Worm (Caenorhabditis elegans) whole organism, L2 larva: ENCODE results near the gene T07F12.2.

Experiments used
- C34F6.9 ChIP-seq: fragments of 150-350 bp; optimal IDR thresholded peaks from 2 replicates; lab custom pipeline; 2014; ENCODE audit warnings: missing biosample characterization, missing genetic modification characterization
- F13H6.1 ChIP-seq: sonication (generic microtip); optimal IDR thresholded peaks from 2 replicates; lab custom pipeline; 2016; ENCODE audit warnings: missing genetic modification characterization, missing compliant biosample characterization
- R02D3.7 ChIP-seq: fragments of 150-350 bp; optimal IDR thresholded peaks from 2 replicates; lab custom pipeline; 2014; ENCODE audit warnings: missing biosample characterization, missing genetic modification characterization
- Y55F3AM.14 ChIP-seq: fragments of 200-800 bp; sonication (Bioruptor generic); optimal IDR thresholded peaks from 2 replicates; lab custom pipeline; 2018; ENCODE audit warnings: mild to moderate bottlenecking, missing genetic modification characterization, missing compliant biosample characterization
- ZK546.5 ChIP-seq: sonication (generic microtip); optimal IDR thresholded peaks from 2 replicates; lab custom pipeline; 2017; ENCODE audit warnings: missing biosample characterization, missing genetic modification characterization
- alr-1 ChIP-seq: fragments of 150-350 bp; optimal IDR thresholded peaks from 2 replicates; lab custom pipeline; 2014; ENCODE audit warnings: missing biosample characterization, missing genetic modification characterization
- aly-2 ChIP-seq: fragments of 150-350 bp; optimal IDR thresholded peaks from 2 replicates; lab custom pipeline; 2014; ENCODE audit warnings: missing biosample characterization, missing genetic modification characterization
- ama-1 ChIP-seq: fragments of 150-350 bp; optimal IDR thresholded peaks from 2 replicates; lab custom pipeline; 2018; ENCODE audit warnings: inconsistent platforms
- ceh-16 ChIP-seq: fragments of 150-350 bp; optimal IDR thresholded peaks from 2 replicates; lab custom pipeline; 2014; ENCODE audit warnings: missing biosample characterization, missing genetic modification characterization
- ceh-82 ChIP-seq: fragments of 150-350 bp; optimal IDR thresholded peaks from 2 replicates; lab custom pipeline; 2014; ENCODE audit warnings: missing biosample characterization, missing genetic modification characterization
- crh-2 ChIP-seq: sonication (generic microtip); optimal IDR thresholded peaks from 2 replicates; lab custom pipeline; 2017; ENCODE audit warnings: missing biosample characterization, missing genetic modification characterization
- egl-27 ChIP-seq: sonication (generic microtip); optimal IDR thresholded peaks from 3 replicates; lab custom pipeline; 2017; ENCODE audit warnings: missing biosample characterization, missing genetic modification reagents, missing genetic modification characterization
- elt-3 ChIP-seq: sonication (generic microtip); optimal IDR thresholded peaks from 2 replicates; lab custom pipeline; 2017; ENCODE audit warnings: missing biosample characterization, missing genetic modification characterization
- gmeb-1 ChIP-seq: fragments of 150-350 bp; optimal IDR thresholded peaks from 2 replicates; lab custom pipeline; 2014; ENCODE audit warnings: missing biosample characterization, missing genetic modification characterization
- lin-39 ChIP-seq: fragments of 150-350 bp; optimal IDR thresholded peaks from 2 replicates; lab custom pipeline; 2014; ENCODE audit warnings: missing biosample characterization, missing genetic modification reagents, missing genetic modification characterization
- lsy-2 ChIP-seq, 2 experiments: fragments of 150-350 bp in 1 of 2; sonication (generic microtip) in 1 of 2; optimal IDR thresholded peaks; 2 replicates each; lab custom pipeline; 2014 to 2017; ENCODE audit warnings: missing biosample characterization in 2 of 2, missing genetic modification characterization in 2 of 2
- mab-5 ChIP-seq: fragments of 150-350 bp; optimal IDR thresholded peaks from 2 replicates; lab custom pipeline; 2014; ENCODE audit warnings: missing biosample characterization, missing genetic modification characterization
- mbf-1 ChIP-seq: sonication (generic microtip); optimal IDR thresholded peaks from 2 replicates; lab custom pipeline; 2017; ENCODE audit warnings: missing biosample characterization, missing genetic modification characterization
- mdl-1 ChIP-seq, 2 experiments: fragments of 150-350 bp in 1 of 2; sonication (generic microtip) in 1 of 2; optimal IDR thresholded peaks; 2 replicates each; lab custom pipeline; 2017; ENCODE audit warnings: missing biosample characterization in 2 of 2, missing genetic modification characterization in 2 of 2
- nhr-10 ChIP-seq: sonication (generic microtip); optimal IDR thresholded peaks from 2 replicates; lab custom pipeline; 2017; ENCODE audit warnings: missing biosample characterization, missing genetic modification characterization
- nhr-11 ChIP-seq: fragments of 150-350 bp; optimal IDR thresholded peaks from 2 replicates; lab custom pipeline; 2014; ENCODE audit warnings: missing biosample characterization, missing genetic modification characterization
- nhr-12 ChIP-seq: fragments of 150-350 bp; optimal IDR thresholded peaks from 2 replicates; lab custom pipeline; 2014; ENCODE audit warnings: missing biosample characterization, missing genetic modification characterization
- nhr-129 ChIP-seq: fragments of 150-350 bp; optimal IDR thresholded peaks from 2 replicates; lab custom pipeline; 2014; ENCODE audit warnings: missing biosample characterization, missing genetic modification characterization
- nhr-21 ChIP-seq: fragments of 150-350 bp; optimal IDR thresholded peaks from 2 replicates; lab custom pipeline; 2014; ENCODE audit warnings: missing biosample characterization, missing genetic modification characterization
- nhr-23 ChIP-seq: fragments of 150-350 bp; optimal IDR thresholded peaks from 2 replicates; lab custom pipeline; 2014; ENCODE audit warnings: missing biosample characterization, missing genetic modification reagents, missing genetic modification characterization
- nhr-237 ChIP-seq: fragments of 150-350 bp; optimal IDR thresholded peaks from 2 replicates; lab custom pipeline; 2014; ENCODE audit warnings: missing biosample characterization, missing genetic modification characterization
- nhr-25 ChIP-seq: fragments of 150-350 bp; sonication (generic microtip); optimal IDR thresholded peaks from 3 replicates; lab custom pipeline; 2014; ENCODE audit warnings: missing biosample characterization, missing genetic modification characterization
- nhr-77 ChIP-seq: fragments of 150-350 bp; optimal IDR thresholded peaks from 2 replicates; lab custom pipeline; 2014; ENCODE audit warnings: missing biosample characterization, missing genetic modification characterization
- peb-1 ChIP-seq: fragments of 150-350 bp; optimal IDR thresholded peaks from 2 replicates; lab custom pipeline; 2014; ENCODE audit warnings: missing biosample characterization, missing genetic modification characterization
- sem-4 ChIP-seq: fragments of 150-350 bp; optimal IDR thresholded peaks from 2 replicates; lab custom pipeline; 2014; ENCODE audit warnings: missing biosample characterization, missing genetic modification reagents, missing genetic modification characterization
- skn-1 ChIP-seq: sonication (generic microtip); optimal IDR thresholded peaks from 2 replicates; lab custom pipeline; 2017; ENCODE audit warnings: missing biosample characterization, missing genetic modification characterization
- sma-3 ChIP-seq: sonication (generic microtip); optimal IDR thresholded peaks from 2 replicates; lab custom pipeline; 2016; ENCODE audit warnings: missing genetic modification reagents, missing genetic modification characterization, missing compliant biosample characterization
- sma-9 ChIP-seq, 2 experiments: fragments of 150-350 bp in 1 of 2; sonication (generic microtip) in 1 of 2; optimal IDR thresholded peaks; 2 replicates each; lab custom pipeline; 2014 to 2016; ENCODE audit warnings: missing genetic modification characterization in 2 of 2, mild to moderate bottlenecking in 1 of 2, missing biosample characterization in 1 of 2, missing compliant biosample characterization in 1 of 2, missing genetic modification reagents in 1 of 2, moderate library complexity in 1 of 2
- snpc-4 ChIP-seq: fragments of 150-350 bp; optimal IDR thresholded peaks from 2 replicates; lab custom pipeline; 2014; ENCODE audit warnings: missing biosample characterization, missing genetic modification characterization
- unc-39 ChIP-seq: fragments of 150-350 bp; optimal IDR thresholded peaks from 2 replicates; lab custom pipeline; 2014; ENCODE audit warnings: missing biosample characterization, missing genetic modification characterization
- unc-55 ChIP-seq: fragments of 150-350 bp; sonication (generic microtip); optimal IDR thresholded peaks from 3 replicates; lab custom pipeline; 2014; ENCODE audit warnings: missing biosample characterization, missing genetic modification reagents, missing genetic modification characterization
- unc-62 ChIP-seq: fragments of 150-350 bp; optimal IDR thresholded peaks from 2 replicates; lab custom pipeline; 2014; ENCODE audit warnings: missing biosample characterization, missing genetic modification reagents, missing genetic modification characterization
- zag-1 ChIP-seq: fragments of 150-350 bp; optimal IDR thresholded peaks from 2 replicates; lab custom pipeline; 2014; ENCODE audit warnings: missing biosample characterization, missing genetic modification characterization
- ztf-1 ChIP-seq: fragments of 200-800 bp; sonication (Bioruptor generic); conservative IDR thresholded peaks from 2 replicates; pipeline ENCODE4 v1.3.6; 2022; ENCODE audit warnings: missing genetic modification characterization, missing compliant biosample characterization
- ztf-11 ChIP-seq: sonication (generic microtip); optimal IDR thresholded peaks from 2 replicates; lab custom pipeline; 2017; ENCODE audit warnings: missing biosample characterization, missing genetic modification characterization
- ztf-4 ChIP-seq: fragments of 150-350 bp; optimal IDR thresholded peaks from 2 replicates; lab custom pipeline; 2014; ENCODE audit warnings: missing biosample characterization, missing genetic modification characterization

Gene T07F12.2

ce11 chrX:4890159-4890558 is at the start of gene T07F12.2:
TSS of gene T07F12.2 (plus strand) at chrX:4890245.
- no peak for TF ChIP-seq sma-3 (GFP tag; lab: Kevin White, UChicago)
- TF ChIP-seq mbf-1 (tag; lab: Kevin White, UChicago) = no peak
- no peak for TF ChIP-seq nhr-21
- peak in 1 of 2 experiments; percentile 38 for TF ChIP-seq lsy-2 (tag; optimal IDR thresholded peaks at IDR 0.05; lab: Kevin White, UChicago)
- no peak for TF ChIP-seq Y55F3AM.14 (GFP tag; lab: Kevin White, UChicago)
- TF ChIP-seq nhr-12 (tag; lab: Kevin White, UChicago) = no peak
- TF ChIP-seq ceh-82 (tag; lab: Kevin White, UChicago) = no peak
- no peak for TF ChIP-seq R02D3.7 (tag; lab: Kevin White, UChicago)
- peak; percentile 30 for TF ChIP-seq unc-55 (GFP tag; lab: Kevin White, UChicago)
- TF ChIP-seq F13H6.1 (tag; lab: Kevin White, UChicago) = peak; percentile 3
- TF ChIP-seq ztf-4 (tag; lab: Kevin White, UChicago) = no peak
- no peak for TF ChIP-seq unc-62 (GFP tag; lab: Kevin White, UChicago)
- TF ChIP-seq gmeb-1 = peak; percentile 10
- no peak for TF ChIP-seq nhr-10 (tag; lab: Kevin White, UChicago)
- no peak for TF ChIP-seq snpc-4
- no peak for TF ChIP-seq egl-27
- peak; percentile 20 for TF ChIP-seq nhr-129 (tag; lab: Kevin White, UChicago)
- TF ChIP-seq ceh-16 (tag; lab: Kevin White, UChicago) = peak; percentile 4
- no peak for TF ChIP-seq nhr-25 (tag; lab: Kevin White, UChicago)
- TF ChIP-seq alr-1 (tag; lab: Kevin White, UChicago) = no peak
- peak; percentile 39 for TF ChIP-seq sma-9 (GFP tag; optimal IDR thresholded peaks at IDR 0.05; lab: Kevin White, UChicago)
- TF ChIP-seq sma-9 (tag; optimal IDR thresholded peaks at IDR 0.05; lab: Kevin White, UChicago) = no peak
- TF ChIP-seq ztf-11 (tag; lab: Kevin White, UChicago) = no peak
- no peak for TF ChIP-seq sem-4
- TF ChIP-seq C34F6.9 = no peak
- TF ChIP-seq unc-39 (tag; lab: Kevin White, UChicago) = no peak
- no peak for TF ChIP-seq lin-39 (tag; lab: Kevin White, UChicago)
- TF ChIP-seq peb-1 (tag; lab: Kevin White, UChicago) = no peak
- no peak for TF ChIP-seq aly-2 (tag; lab: Kevin White, UChicago)
- TF ChIP-seq nhr-23 (tag; lab: Kevin White, UChicago) = no peak
- no peak for TF ChIP-seq ztf-1 (GFP tag; lab: Robert Waterston, UW)
- no peak for TF ChIP-seq nhr-11 (tag; lab: Kevin White, UChicago)
- TF ChIP-seq ama-1 (lab: Kevin White, UChicago) = no peak
- no peak for TF ChIP-seq mab-5
- TF ChIP-seq crh-2 = peak; percentile 0
- TF ChIP-seq elt-3 (tag; lab: Kevin White, UChicago) = no peak
- TF ChIP-seq zag-1 (tag; lab: Kevin White, UChicago) = no peak
- no peak for TF ChIP-seq nhr-237 (tag; lab: Kevin White, UChicago)
- no peak for TF ChIP-seq mdl-1 (tag; optimal IDR thresholded peaks at IDR 0.05; lab: Kevin White, UChicago)
- TF ChIP-seq nhr-77 = no peak

ce11 chrX:4840653-4841052 is 49.4 kb upstream of the T07F12.2 start:
- no peak for TF ChIP-seq unc-62 (GFP tag; lab: Kevin White, UChicago)
- TF ChIP-seq crh-2 = no peak

- TF ChIP-seq zag-1 (tag; lab: Kevin White, UChicago) (no peak), skn-1 (tag; lab: Kevin White, UChicago) (no peak), nhr-21 (no peak), ZK546.5 (tag; lab: Kevin White, UChicago) (no peak), crh-2 (no peak), nhr-11 (tag; lab: Kevin White, UChicago) (no peak), nhr-23 (tag; lab: Kevin White, UChicago) (no peak), mbf-1 (tag; lab: Kevin White, UChicago) (no peak), unc-62 (GFP tag; lab: Kevin White, UChicago) (no peak), nhr-25 (tag; lab: Kevin White, UChicago) (no peak), nhr-77 (no peak), nhr-10 (tag; lab: Kevin White, UChicago) (no peak)
- TF ChIP-seq, all 48 proteins: peak for 0
Measured at ce11 chrX:4842305-4842704, 47.7 kb upstream of the T07F12.2 start.
